Worm (Caenorhabditis elegans): Measurements from ENCODE around the gene npa-1.
A peak's percentile ranks its signal among the peaks of the same experiment; 100 is the strongest.

Gene npa-1

DNA sequence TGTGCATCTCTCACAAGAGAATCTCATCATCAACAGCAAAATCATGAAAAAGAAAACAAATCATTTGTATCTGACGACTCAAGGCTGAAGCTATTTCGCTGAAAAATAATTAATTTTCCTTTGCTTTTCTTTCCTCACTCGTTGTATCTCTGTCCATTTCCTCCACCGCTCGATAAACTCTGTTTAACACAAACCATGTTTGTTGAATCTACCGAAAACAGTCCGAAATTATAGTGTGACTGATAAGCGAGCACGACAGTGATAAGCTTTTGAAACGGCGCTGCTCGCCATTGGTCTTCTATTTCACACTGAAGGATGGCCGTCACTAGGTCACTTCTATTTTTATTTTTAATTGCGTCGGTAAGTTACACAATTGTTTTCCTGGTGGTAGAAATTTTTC, at the start of gene npa-1:
TSS of gene npa-1 (plus strand) at position 142 of the 400 bp plus-strand sequence.
- TF ChIP-seq nhr-28 (tag; optimal IDR thresholded peaks at IDR 0.05) (no peak), tbx-8 (GFP tag; optimal IDR thresholded peaks at IDR 0.05) (no peak), nhr-76 (tag; optimal IDR thresholded peaks at IDR 0.05) (no peak), unc-39 (tag; optimal IDR thresholded peaks at IDR 0.05) (no peak)

- no peak for TF ChIP-seq ham-2 (GFP tag; optimal IDR thresholded peaks at IDR 0.05)
- TF ChIP-seq tbx-8 (GFP tag; optimal IDR thresholded peaks at IDR 0.05), result no peak
- TF ChIP-seq lin-13 (tag; optimal IDR thresholded peaks at IDR 0.05), result no peak
- no peak for TF ChIP-seq blmp-1 (tag; optimal IDR thresholded peaks at IDR 0.05)
- TF ChIP-seq mab-5 (tag; optimal IDR thresholded peaks at IDR 0.05), result no peak
- no peak for TF ChIP-seq nhr-76 (tag; optimal IDR thresholded peaks at IDR 0.05)
- no peak for TF ChIP-seq snpc-4 (tag; optimal IDR thresholded peaks at IDR 0.05)
- TF ChIP-seq lin-32 (GFP tag; optimal IDR thresholded peaks at IDR 0.05), result no peak
- TF ChIP-seq nhr-237 (tag; optimal IDR thresholded peaks at IDR 0.05), result no peak
- TF ChIP-seq hlh-1 (tag; optimal IDR thresholded peaks at IDR 0.05), result no peak
- TF ChIP-seq ceh-43 (GFP tag; optimal IDR thresholded peaks at IDR 0.05), result no peak
- no peak for TF ChIP-seq sem-2 (GFP tag; optimal IDR thresholded peaks at IDR 0.05)
- no peak for TF ChIP-seq flh-1 (GFP tag; optimal IDR thresholded peaks at IDR 0.05)
- TF ChIP-seq bed-3 (GFP tag; optimal IDR thresholded peaks at IDR 0.05), result no peak
- TF ChIP-seq cnd-1 (tag; optimal IDR thresholded peaks at IDR 0.05), result no peak
These were observed 48.5 kb upstream of the npa-1 start, which contains the start of gene F20A1.6 for ce11 chrV:7027055-7027454. TSS of gene F20A1.6 (minus strand) at chrV:7027155.

- no peak for TF ChIP-seq snpc-4 (tag; optimal IDR thresholded peaks at IDR 0.05)
- TF ChIP-seq pha-4 (tag; optimal IDR thresholded peaks at IDR 0.05), result peak; percentile 20
These were observed 39.1 kb upstream of the npa-1 start, which contains the start of gene twk-11 for ce11 chrV:7036475-7036874. TSS of gene twk-11 (minus strand) at chrV:7036575.

DNA sequence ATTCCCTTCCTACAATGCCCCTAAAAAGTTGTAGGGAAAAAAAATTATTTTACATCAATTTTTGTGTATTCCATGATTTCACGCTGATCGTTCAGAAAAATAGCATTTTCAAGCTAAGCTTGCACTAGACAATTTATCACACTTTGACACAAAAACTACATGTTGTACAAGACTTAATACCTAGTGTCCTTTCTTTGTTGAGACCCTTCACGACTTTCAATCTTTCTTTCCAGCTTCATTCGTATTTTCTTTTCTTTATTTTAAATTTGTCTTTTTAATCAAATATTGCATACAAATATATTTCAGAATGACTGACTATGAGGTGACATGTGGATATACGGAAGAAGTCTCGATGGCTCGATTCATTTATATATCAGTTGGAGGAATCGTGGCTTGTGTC, 29.6 kb upstream of the npa-1 start, which contains the start of gene F20A1.2:
TSS of gene F20A1.2 (plus strand) at position 301 of the 400 bp plus-strand sequence.
- TF ChIP-seq nhr-237 (tag; optimal IDR thresholded peaks at IDR 0.05) (no peak), sem-2 (GFP tag; optimal IDR thresholded peaks at IDR 0.05) (no peak), M03D4.4 (tag; optimal IDR thresholded peaks at IDR 0.05) (no peak), elt-3 (tag; optimal IDR thresholded peaks at IDR 0.05) (no peak), elt-1 (tag; optimal IDR thresholded peaks at IDR 0.05; ENCODE audit: borderline replicate concordance, insufficient read depth) (no peak), flh-1 (GFP tag; optimal IDR thresholded peaks at IDR 0.05) (no peak), ceh-43 (GFP tag; optimal IDR thresholded peaks at IDR 0.05) (no peak), unc-39 (tag; optimal IDR thresholded peaks at IDR 0.05) (no peak), ceh-39 (tag; optimal IDR thresholded peaks at IDR 0.05) (no peak), nhr-28 (tag; optimal IDR thresholded peaks at IDR 0.05) (no peak), mab-5 (tag; optimal IDR thresholded peaks at IDR 0.05) (no peak), hlh-1 (tag; optimal IDR thresholded peaks at IDR 0.05) (no peak), nhr-12 (tag; optimal IDR thresholded peaks at IDR 0.05) (no peak), ham-2 (GFP tag; optimal IDR thresholded peaks at IDR 0.05) (no peak), mls-2 (tag; optimal IDR thresholded peaks at IDR 0.05) (no peak), blmp-1 (tag; optimal IDR thresholded peaks at IDR 0.05) (no peak), drap-1 (GFP tag; optimal IDR thresholded peaks at IDR 0.05) (no peak), lin-32 (GFP tag; optimal IDR thresholded peaks at IDR 0.05) (no peak), lsy-2 (tag; optimal IDR thresholded peaks at IDR 0.05) (no peak), nhr-2 (tag; optimal IDR thresholded peaks at IDR 0.05) (no peak)

- TF ChIP-seq blmp-1 (tag; optimal IDR thresholded peaks at IDR 0.05) (no peak), nhr-12 (tag; optimal IDR thresholded peaks at IDR 0.05) (no peak), lin-13 (tag; optimal IDR thresholded peaks at IDR 0.05) (no peak), sem-2 (GFP tag; optimal IDR thresholded peaks at IDR 0.05) (no peak), mab-5 (tag; optimal IDR thresholded peaks at IDR 0.05) (no peak), nhr-28 (tag; optimal IDR thresholded peaks at IDR 0.05) (no peak), nhr-237 (tag; optimal IDR thresholded peaks at IDR 0.05) (no peak), ces-1 (GFP tag; optimal IDR thresholded peaks at IDR 0.05) (no peak), hlh-1 (tag; optimal IDR thresholded peaks at IDR 0.05) (no peak), unc-62 (GFP tag; optimal IDR thresholded peaks at IDR 0.05) (no peak), zip-8 (tag; optimal IDR thresholded peaks at IDR 0.05) (no peak), bed-3 (GFP tag; optimal IDR thresholded peaks at IDR 0.05) (no peak), tbx-8 (GFP tag; optimal IDR thresholded peaks at IDR 0.05) (no peak), ceh-83 (GFP tag; optimal IDR thresholded peaks at IDR 0.05) (no peak), flh-1 (GFP tag; optimal IDR thresholded peaks at IDR 0.05) (no peak), mls-2 (tag; optimal IDR thresholded peaks at IDR 0.05) (no peak), lsy-2 (tag; optimal IDR thresholded peaks at IDR 0.05) (no peak)
These were observed 28.1 kb upstream of the npa-1 start, which contains the start of gene F20A1.8 for ce11 chrV:7047512-7047911. TSS of gene F20A1.8 (minus strand) at chrV:7047612.

All from whole organism, mixed stage, embryonic.